Worm (Caenorhabditis elegans): ENCODE measurements around the gene F16G10.11.

ce11 chrII:2421905-2422304 is 28.2 kb upstream of the F16G10.11 start, which contains the start of gene F42G2.2:
- TF ChIP-seq tab-1 (GFP tag; IDR thresholded peaks at IDR 0.05) (no peak), T22C8.4 (GFP tag; IDR thresholded peaks at IDR 0.05) (no peak)

Measured in whole organism, midembryonic.